Worm (Caenorhabditis elegans) whole organism, L2 larva: ENCODE results near the gene C04B4.4.

Experiments
- C34F6.9 ChIP-seq: fragments of 150-350 bp; optimal IDR thresholded peaks from 2 replicates; lab custom pipeline; 2014; ENCODE audit warnings: missing biosample characterization, missing genetic modification characterization
- R02D3.7 ChIP-seq: fragments of 150-350 bp; optimal IDR thresholded peaks from 2 replicates; lab custom pipeline; 2014; ENCODE audit warnings: missing biosample characterization, missing genetic modification characterization
- aly-2 ChIP-seq: fragments of 150-350 bp; optimal IDR thresholded peaks from 2 replicates; lab custom pipeline; 2014; ENCODE audit warnings: missing biosample characterization, missing genetic modification characterization
- ama-1 ChIP-seq: fragments of 150-350 bp; optimal IDR thresholded peaks from 2 replicates; lab custom pipeline; 2018; ENCODE audit warnings: inconsistent platforms
- ceh-82 ChIP-seq: fragments of 150-350 bp; optimal IDR thresholded peaks from 2 replicates; lab custom pipeline; 2014; ENCODE audit warnings: missing biosample characterization, missing genetic modification characterization
- nhr-23 ChIP-seq: fragments of 150-350 bp; optimal IDR thresholded peaks from 2 replicates; lab custom pipeline; 2014; ENCODE audit warnings: missing biosample characterization, missing genetic modification reagents, missing genetic modification characterization
- nhr-25 ChIP-seq: fragments of 150-350 bp; sonication (generic microtip); optimal IDR thresholded peaks from 3 replicates; lab custom pipeline; 2014; ENCODE audit warnings: missing biosample characterization, missing genetic modification characterization
- ztf-4 ChIP-seq: fragments of 150-350 bp; optimal IDR thresholded peaks from 2 replicates; lab custom pipeline; 2014; ENCODE audit warnings: missing biosample characterization, missing genetic modification characterization

DNA sequence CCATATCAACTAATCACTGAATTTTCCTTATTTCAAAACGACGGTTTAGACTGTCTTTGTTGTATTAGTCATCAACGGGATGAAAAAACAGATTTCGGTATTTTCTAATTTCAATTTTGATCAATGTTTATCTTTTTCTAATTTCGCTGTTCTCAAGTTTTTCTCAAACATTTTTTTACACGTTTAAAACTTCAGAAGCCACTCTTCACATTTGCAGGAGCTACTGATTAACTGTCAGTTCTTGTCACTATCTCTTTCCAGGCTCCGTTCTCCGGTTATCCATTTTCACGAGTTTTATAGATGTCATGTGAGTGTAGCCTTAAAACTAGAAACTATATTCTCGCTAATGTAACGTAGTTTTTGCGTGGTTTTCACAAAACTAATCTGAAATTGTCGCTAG is at the start of gene C04B4.4:
- no peak for TF ChIP-seq nhr-23 (tag; lab: Kevin White, UChicago)
- TF ChIP-seq ceh-82 (tag; lab: Kevin White, UChicago): no peak
- no peak for TF ChIP-seq C34F6.9 (tag; lab: Kevin White, UChicago)
- no peak for TF ChIP-seq nhr-25 (tag; lab: Kevin White, UChicago)
- TF ChIP-seq aly-2 (tag; lab: Kevin White, UChicago): no peak
- no peak for TF ChIP-seq R02D3.7 (tag; lab: Kevin White, UChicago)
- no peak for TF ChIP-seq ztf-4 (tag; lab: Kevin White, UChicago)
- no peak for TF ChIP-seq ama-1
